Worm (Caenorhabditis elegans): Measurements from ENCODE around the gene try-14.

- no peak for TF ChIP-seq ama-1 (optimal IDR thresholded peaks at IDR 0.05)
- TF ChIP-seq B0310.2 (tag; optimal IDR thresholded peaks at IDR 0.05) = no peak
- no peak for TF ChIP-seq flt-1 (GFP tag; IDR thresholded peaks at IDR 0.05)
- TF ChIP-seq hmg-4 (GFP tag; optimal IDR thresholded peaks at IDR 0.05) = peak; percentile 58
Measured at ce11 chrX:7464389-7464788, 31.0 kb downstream of the try-14 start.
